Worm (Caenorhabditis elegans): Measurements from ENCODE around the gene pqn-62.

Gene pqn-62

DNA sequence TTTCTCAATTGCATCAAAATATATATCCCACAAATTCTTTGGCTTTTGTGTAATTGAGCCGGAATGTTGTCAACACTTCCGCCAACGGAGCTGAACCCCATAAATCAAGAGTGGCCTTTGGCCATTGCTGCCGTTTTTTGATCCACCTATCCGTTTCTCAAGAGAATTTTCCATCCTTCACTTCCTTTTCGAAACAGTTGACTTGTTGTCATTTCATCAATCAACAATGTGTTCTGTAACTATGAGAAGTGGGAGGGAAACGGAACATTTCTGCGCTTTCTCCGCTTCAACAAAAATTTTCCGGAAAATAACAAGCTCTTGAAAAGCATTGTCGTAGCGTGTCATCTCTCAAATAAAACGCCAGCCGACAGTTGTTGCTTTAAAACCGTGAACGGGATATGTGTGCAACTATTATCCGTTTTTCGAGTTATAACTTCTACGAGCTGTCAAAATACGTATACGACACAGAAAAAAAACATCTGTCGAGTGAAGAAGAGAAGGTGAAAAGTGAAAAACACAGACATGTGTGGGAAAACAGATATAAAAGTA is 4.0 kb downstream of the pqn-62 start:
- TF ChIP-seq rbr-2 (tag; optimal IDR thresholded peaks at IDR 0.05) (no peak), spr-1 (tag; optimal IDR thresholded peaks at IDR 0.05) (no peak), dve-1 (tag; optimal IDR thresholded peaks at IDR 0.05; ENCODE audit: insufficient read depth) (no peak), nhr-102 (tag; optimal IDR thresholded peaks at IDR 0.05) (no peak), ZK546.5 (tag; optimal IDR thresholded peaks at IDR 0.05) (no peak), T26A8.4 (GFP tag; IDR thresholded peaks at IDR 0.05) (no peak), ctbp-1 (GFP tag; IDR thresholded peaks at IDR 0.05) (no peak), ceh-82 (tag; optimal IDR thresholded peaks at IDR 0.05) (no peak), F10B5.3 (tag; optimal IDR thresholded peaks at IDR 0.05) (no peak), ceh-20 (GFP tag; IDR thresholded peaks at IDR 0.05) (no peak), aha-1 (tag) (no peak), ama-1 (optimal IDR thresholded peaks at IDR 0.05) (no peak), daf-12 (tag; optimal IDR thresholded peaks at IDR 0.05) (no peak), jun-1 (tag; optimal IDR thresholded peaks at IDR 0.05) (no peak), daf-16 (GFP tag; optimal IDR thresholded peaks at IDR 0.05) (peak in 1 of 2 experiments; percentile 95), daf-16 (tag; optimal IDR thresholded peaks at IDR 0.05) (no peak), unc-62 (GFP tag; optimal IDR thresholded peaks at IDR 0.05 in 1 of 2) (peak in 1 of 2 experiments; percentile 60), unc-62 (tag; optimal IDR thresholded peaks at IDR 0.05) (no peak), pqm-1 (tag; optimal IDR thresholded peaks at IDR 0.05) (no peak), nhr-10 (tag; optimal IDR thresholded peaks at IDR 0.05) (no peak), hlh-11 (tag; optimal IDR thresholded peaks at IDR 0.05) (peak; percentile 12), lin-15B (tag; optimal IDR thresholded peaks at IDR 0.05) (no peak), madf-5 (GFP tag; IDR thresholded peaks at IDR 0.05) (no peak), fkh-10 (GFP tag; optimal IDR thresholded peaks at IDR 0.05) (no peak), tra-1 (GFP tag; IDR thresholded peaks at IDR 0.05) (no peak), snpc-4 (tag; optimal IDR thresholded peaks at IDR 0.05) (no peak), madf-9 (GFP tag; conservative IDR thresholded peaks at IDR 0.05) (no peak), hif-1 (tag; optimal IDR thresholded peaks at IDR 0.05) (no peak), nhr-237 (tag; optimal IDR thresholded peaks at IDR 0.05) (no peak), gei-8 (GFP tag; optimal IDR thresholded peaks at IDR 0.05) (no peak), mxl-2 (GFP tag; conservative IDR thresholded peaks at IDR 0.05) (no peak), nhr-11 (tag; optimal IDR thresholded peaks at IDR 0.05) (peak; percentile 80), nhr-48 (tag; optimal IDR thresholded peaks at IDR 0.05) (no peak), spr-3 (GFP tag; optimal IDR thresholded peaks at IDR 0.05) (no peak), mdt-29 (GFP tag; IDR thresholded peaks at IDR 0.05) (no peak), dmd-6 (GFP tag; IDR thresholded peaks at IDR 0.05) (no peak)

DNA sequence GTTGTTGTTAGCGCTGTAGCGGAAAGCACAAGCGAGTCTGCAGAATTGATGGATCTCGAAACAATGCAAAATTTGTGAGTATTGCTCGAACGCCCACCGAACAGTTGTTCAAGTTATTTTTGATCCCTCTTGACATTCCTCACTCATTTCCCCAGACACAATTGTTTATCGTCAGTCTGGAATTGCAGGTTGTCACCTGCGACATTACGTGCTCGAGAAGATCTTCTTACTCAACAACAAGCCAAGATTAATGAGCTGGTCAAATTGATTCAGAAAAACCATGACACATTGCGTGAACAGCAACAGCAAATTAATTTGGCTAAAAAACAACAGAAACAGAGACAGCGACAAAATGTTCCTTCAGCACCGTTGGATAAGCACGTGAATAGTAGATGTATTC is 6.0 kb downstream of the pqn-62 start:
- TF ChIP-seq dpl-1 (GFP tag; optimal IDR thresholded peaks at IDR 0.05) = no peak
- no peak for TF ChIP-seq lin-29 (GFP tag; IDR thresholded peaks at IDR 0.05)
- TF ChIP-seq nhr-11 (tag; optimal IDR thresholded peaks at IDR 0.05) = peak; percentile 21
- TF ChIP-seq daf-16 (GFP tag; optimal IDR thresholded peaks at IDR 0.05) = peak in 1 of 2 experiments; percentile 95
- no peak for TF ChIP-seq daf-16 (tag; optimal IDR thresholded peaks at IDR 0.05)

DNA sequence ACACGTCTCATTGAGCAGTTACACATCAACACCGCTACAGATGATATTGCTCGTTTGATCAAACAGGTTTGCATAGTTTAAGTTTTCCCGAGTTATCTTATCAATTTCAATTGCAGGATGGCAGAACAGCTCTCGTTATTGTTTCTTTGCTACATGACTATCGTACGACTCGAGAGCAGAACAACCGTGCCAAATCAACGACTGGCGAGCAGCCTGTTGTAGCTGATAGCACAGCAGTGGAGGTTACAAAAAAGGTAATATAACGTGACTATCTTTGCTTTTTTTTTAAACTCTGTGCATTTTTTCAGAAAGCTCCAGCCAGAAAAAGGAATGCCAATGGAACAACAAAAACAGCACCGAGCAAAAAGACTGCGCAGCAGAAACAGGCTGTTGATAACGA is 6.5 kb downstream of the pqn-62 start:
- TF ChIP-seq nhr-28 (tag; optimal IDR thresholded peaks at IDR 0.05) (peak; percentile 12), dmd-6 (GFP tag; IDR thresholded peaks at IDR 0.05) (0 out of 2 replicates have a peak, but pooled peaks have one; percentile 15), madf-5 (GFP tag; IDR thresholded peaks at IDR 0.05) (no peak), F49E8.2 (tag; optimal IDR thresholded peaks at IDR 0.05; ENCODE audit: borderline replicate concordance) (no peak), pqm-1 (tag; optimal IDR thresholded peaks at IDR 0.05) (peak; percentile 69), nhr-102 (tag; optimal IDR thresholded peaks at IDR 0.05) (no peak)
